In genomic region chr3R:26655416-26655945, dm6 we compare ENCODE assay signal across 2 fruit fly cellular contexts.
TF ChIP-seq lines count a peak whose summit lies in the region.

No protein-coding gene starts in this region.

- TF ChIP-seq CTCF in whole organism, embryonic (GFP tag; optimal IDR thresholded peaks at IDR 0.05; lab: Kevin White, UChicago): no peak

TF ChIP-seq in whole organism, embryonic, 481 proteins besides CTCF, POLR2A, EP300 and RAD21 (continues in another document):
- TF ChIP-seq CG12071 (GFP tag; optimal IDR thresholded peaks at IDR 0.05; lab: Kevin White, UChicago) (no peak), CG10274 (GFP tag; optimal IDR thresholded peaks at IDR 0.05; lab: Kevin White, UChicago) (no peak), tx (GFP tag; optimal IDR thresholded peaks at IDR 0.05; lab: Kevin White, UChicago) (no peak), Lim3 (GFP tag; IDR thresholded peaks at IDR 0.05; lab: Robert Waterston, UW) (no peak), H15 (GFP tag; IDR thresholded peaks at IDR 0.05; lab: Robert Waterston, UW) (no peak), CG10543 (GFP tag; optimal IDR thresholded peaks at IDR 0.05; lab: Kevin White, UChicago) (no peak), CG9797 (GFP tag; optimal IDR thresholded peaks at IDR 0.05; lab: Kevin White, UChicago) (no peak), CG10209 (GFP tag; optimal IDR thresholded peaks at IDR 0.05; lab: Kevin White, UChicago) (no peak), CG14667 (GFP tag; IDR thresholded peaks at IDR 0.05; lab: Robert Waterston, UW) (no peak), row (GFP tag; IDR thresholded peaks at IDR 0.05; lab: Robert Waterston, UW) (peak; percentile 24; the same call in 1 of the 3 replicates), cg (GFP tag; optimal IDR thresholded peaks at IDR 0.05; lab: Kevin White, UChicago) (no peak), CG10654 (GFP tag; optimal IDR thresholded peaks at IDR 0.05; lab: Kevin White, UChicago) (no peak), Abd-B (GFP tag; optimal IDR thresholded peaks at IDR 0.05; lab: Kevin White, UChicago) (peak; percentile 7), crp (GFP tag; optimal IDR thresholded peaks at IDR 0.05; lab: Kevin White, UChicago) (no peak), hbn (GFP tag; IDR thresholded peaks at IDR 0.05; lab: Robert Waterston, UW; ENCODE audit: partially characterized antibody) (no peak), CG6654 (GFP tag; optimal IDR thresholded peaks at IDR 0.05; lab: Kevin White, UChicago) (peak; percentile 97), az2 (GFP tag; optimal IDR thresholded peaks at IDR 0.05; lab: Kevin White, UChicago) (no peak), CG11247 (GFP tag; IDR thresholded peaks at IDR 0.05; lab: Robert Waterston, UW) (no peak), bcd (GFP tag; optimal IDR thresholded peaks at IDR 0.05; lab: Kevin White, UChicago) (no peak), emc (GFP tag; optimal IDR thresholded peaks at IDR 0.05; lab: Kevin White, UChicago) (no peak), abd-A (tag; optimal IDR thresholded peaks at IDR 0.05; lab: Kevin White, UChicago) (peak; percentile 99), pan (optimal IDR thresholded peaks at IDR 0.05; lab: Kevin White, UChicago) (no peak), pan (GFP tag; optimal IDR thresholded peaks at IDR 0.05 in 1 of 2, IDR thresholded peaks at IDR 0.05 in 1 of 2) (no peak), CG5180 (GFP tag; optimal IDR thresholded peaks at IDR 0.05; lab: Kevin White, UChicago) (no peak), sens-2 (GFP tag; IDR thresholded peaks at IDR 0.05; lab: Robert Waterston, UW) (no peak), Eip74EF (GFP tag; optimal IDR thresholded peaks at IDR 0.05; lab: Kevin White, UChicago) (no peak), CG4730 (GFP tag; IDR thresholded peaks at IDR 0.05; lab: Robert Waterston, UW) (no peak), ase (GFP tag; IDR thresholded peaks at IDR 0.05; lab: Robert Waterston, UW) (no peak), CG17186 (GFP tag; optimal IDR thresholded peaks at IDR 0.05; lab: Kevin White, UChicago) (no peak), CG14860 (GFP tag; IDR thresholded peaks at IDR 0.05; lab: Robert Waterston, UW; ENCODE audit: partially characterized antibody) (no peak), vvl (GFP tag; IDR thresholded peaks at IDR 0.05; lab: Robert Waterston, UW) (peak; percentile 86), E2f2 (GFP tag; IDR thresholded peaks at IDR 0.05; lab: Robert Waterston, UW) (no peak), grau (tag; optimal IDR thresholded peaks at IDR 0.05; lab: Kevin White, UChicago) (peak; percentile 74), disco-r (GFP tag; optimal IDR thresholded peaks at IDR 0.05; lab: Kevin White, UChicago) (no peak), gem (tag; optimal IDR thresholded peaks at IDR 0.05; lab: Kevin White, UChicago) (no peak), Xrp1 (GFP tag; IDR thresholded peaks at IDR 0.05; lab: Robert Waterston, UW) (no peak), CG5953 (GFP tag; IDR thresholded peaks at IDR 0.05; lab: Robert Waterston, UW) (no peak), CG7357 (GFP tag; IDR thresholded peaks at IDR 0.05; lab: Robert Waterston, UW) (no peak), CoRest (tag; optimal IDR thresholded peaks at IDR 0.05; lab: Kevin White, UChicago) (no peak), tna (GFP tag; IDR thresholded peaks at IDR 0.05; lab: Robert Waterston, UW; ENCODE audit: partially characterized antibody) (no peak), ash1 (GFP tag; optimal IDR thresholded peaks at IDR 0.05; lab: Kevin White, UChicago) (no peak), p53 (GFP tag; optimal IDR thresholded peaks at IDR 0.05; lab: Kevin White, UChicago) (no peak), bab2 (GFP tag; optimal IDR thresholded peaks at IDR 0.05; lab: Kevin White, UChicago) (no peak), Lhr (GFP tag; optimal IDR thresholded peaks at IDR 0.05; lab: Kevin White, UChicago) (no peak), Pdp1 (GFP tag; optimal IDR thresholded peaks at IDR 0.05; lab: Kevin White, UChicago) (no peak), ewg (GFP tag; optimal IDR thresholded peaks at IDR 0.05; lab: Kevin White, UChicago) (no peak), CG6791 (GFP tag; IDR thresholded peaks at IDR 0.05; lab: Robert Waterston, UW; ENCODE audit: partially characterized antibody) (no peak), Gug (GFP tag; IDR thresholded peaks at IDR 0.05; lab: Robert Waterston, UW) (no peak)

TF ChIP-seq in whole organism, wandering third instar larva, 38 proteins besides CTCF, POLR2A, EP300 and RAD21:
- TF ChIP-seq Myc (optimal IDR thresholded peaks at IDR 0.05; lab: Kevin White, UChicago) (peak; percentile 44), dmrt93B (GFP tag; optimal IDR thresholded peaks at IDR 0.05; lab: Kevin White, UChicago) (no peak)

Comparison
In these comparisons a context has a peak if more than half of its experiments do, and no peak if none do; other contexts are left out.
1. Of the 10 proteins assayed by ChIP-seq in both whole organism, embryonic and whole organism, wandering third instar larva: peak only in whole organism, embryonic: Abd-B; only in whole organism, wandering third instar larva: none; in both: none; in neither: 9.